Fruit fly (Drosophila melanogaster): Measurements from ENCODE around the gene CG31676.

CG31676 gene

DNA sequence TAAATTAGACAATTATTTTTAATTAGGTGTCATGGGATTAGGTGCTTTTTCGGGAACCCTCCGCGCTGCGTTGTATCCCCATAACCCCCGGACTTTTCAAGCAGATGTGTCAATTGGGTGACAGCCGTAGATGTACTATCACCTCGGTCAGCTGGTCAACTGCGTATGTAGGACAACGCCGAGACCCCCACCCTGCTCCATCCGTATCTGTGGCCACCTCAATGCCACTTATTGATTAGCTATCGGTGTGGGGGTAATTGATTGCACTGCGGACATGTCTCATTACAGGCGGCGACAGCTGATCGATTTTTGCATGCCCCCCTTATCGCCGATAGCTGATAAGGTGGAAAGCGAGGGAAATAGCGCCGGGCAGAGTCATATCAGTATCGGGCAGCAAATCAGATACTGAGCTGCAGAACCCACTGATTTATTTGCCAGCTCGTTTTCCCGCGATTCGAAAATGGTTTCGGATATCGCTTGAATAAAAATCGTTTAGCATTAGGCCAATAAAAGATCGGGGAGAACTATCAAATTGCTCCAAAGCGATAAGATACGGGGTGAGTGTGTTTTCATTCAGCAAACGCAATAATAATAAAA, 43.2 kb downstream of the CG31676 start:
- TF ChIP-seq pad (GFP tag; optimal IDR thresholded peaks at IDR 0.05) (peak; percentile 21), cic (GFP tag; optimal IDR thresholded peaks at IDR 0.05) (peak; percentile 72), cnc (optimal IDR thresholded peaks at IDR 0.05) (no peak), Hr96 (GFP tag; optimal IDR thresholded peaks at IDR 0.05) (no peak), kay (GFP tag; ENCODE audit: borderline replicate concordance) (no peak), Crg-1 (GFP tag; optimal IDR thresholded peaks at IDR 0.05) (no peak), CG5204 (GFP tag; optimal IDR thresholded peaks at IDR 0.05) (no peak), ovo (GFP tag; optimal IDR thresholded peaks at IDR 0.05) (peak; percentile 45), CG1620 (GFP tag; optimal IDR thresholded peaks at IDR 0.05) (no peak), bab1 (GFP tag; optimal IDR thresholded peaks at IDR 0.05) (no peak), toe (GFP tag; optimal IDR thresholded peaks at IDR 0.05) (no peak), CG7045 (GFP tag; optimal IDR thresholded peaks at IDR 0.05) (no peak), CG11617 (GFP tag; optimal IDR thresholded peaks at IDR 0.05) (no peak), CG12768 (GFP tag; optimal IDR thresholded peaks at IDR 0.05) (peak; percentile 31), CG14711 (tag; optimal IDR thresholded peaks at IDR 0.05) (no peak), Clk (GFP tag; optimal IDR thresholded peaks at IDR 0.05) (no peak), Mnt (GFP tag; optimal IDR thresholded peaks at IDR 0.05) (peak; percentile 2), CG33017 (tag; optimal IDR thresholded peaks at IDR 0.05) (peak; percentile 14)

DNA sequence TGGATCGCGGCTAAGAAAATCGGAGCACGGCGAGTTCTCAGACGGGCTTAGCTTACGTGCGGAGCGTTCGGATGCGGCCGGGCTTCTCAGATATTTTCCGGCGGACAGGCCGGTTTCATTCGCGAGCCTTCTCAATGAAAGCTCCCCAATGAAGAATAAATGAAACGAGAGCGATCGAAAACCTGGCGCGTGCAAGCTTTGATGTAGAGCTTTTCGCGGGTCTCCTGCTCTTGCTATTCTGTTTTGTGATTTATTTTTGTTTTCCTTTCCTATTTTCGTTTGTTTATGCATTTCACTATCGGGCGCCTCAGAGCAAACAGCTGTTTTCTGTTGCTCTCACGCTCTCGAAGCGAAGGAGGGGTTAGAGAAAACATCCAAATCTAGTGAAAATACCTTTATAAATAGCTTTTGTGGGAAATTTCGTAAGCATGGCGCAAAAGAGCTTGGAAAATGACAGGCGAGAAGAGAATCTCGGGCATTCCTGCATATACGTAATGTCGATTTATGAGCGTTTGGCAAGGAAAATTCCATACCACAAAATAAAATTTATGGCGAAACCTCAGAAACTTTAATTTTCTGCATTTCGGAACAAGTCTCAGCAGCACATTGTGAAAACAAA, 45.4 kb downstream of the CG31676 start:
- TF ChIP-seq CG33017 (tag; optimal IDR thresholded peaks at IDR 0.05) (peak; percentile 2), CG11617 (GFP tag; optimal IDR thresholded peaks at IDR 0.05) (peak; percentile 30), pad (GFP tag; optimal IDR thresholded peaks at IDR 0.05) (peak; percentile 23), tj (GFP tag; optimal IDR thresholded peaks at IDR 0.05) (no peak), cic (GFP tag; optimal IDR thresholded peaks at IDR 0.05) (peak; percentile 93), kay (GFP tag; ENCODE audit: borderline replicate concordance) (peak; percentile 90), CG12768 (GFP tag; optimal IDR thresholded peaks at IDR 0.05) (no peak), toe (GFP tag; optimal IDR thresholded peaks at IDR 0.05) (no peak), bab1 (GFP tag; optimal IDR thresholded peaks at IDR 0.05) (peak; percentile 13), Mnt (GFP tag; optimal IDR thresholded peaks at IDR 0.05) (peak; percentile 65)

DNA sequence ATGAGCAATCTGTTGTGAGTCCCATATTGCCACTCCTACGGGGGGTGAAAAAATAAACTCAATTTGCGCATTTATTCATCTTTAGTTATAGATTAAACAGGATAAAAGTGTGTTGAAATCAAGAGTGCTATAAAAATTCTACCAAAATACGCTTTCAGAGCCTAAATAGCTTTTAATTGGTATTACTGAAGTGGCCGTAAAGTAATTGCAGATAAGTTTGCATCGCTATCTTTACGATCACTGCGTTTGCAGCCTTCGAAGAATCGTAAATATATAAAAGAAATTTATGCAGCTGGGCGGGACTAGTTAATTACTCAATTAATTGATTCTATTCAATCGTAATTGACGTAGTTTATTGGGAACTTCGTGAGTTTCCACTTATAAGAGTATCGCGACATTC, 46.7 kb downstream of the CG31676 start:
- peak; percentile 11 for TF ChIP-seq CG14711 (tag; optimal IDR thresholded peaks at IDR 0.05)
- peak; percentile 23 for TF ChIP-seq cic (GFP tag; optimal IDR thresholded peaks at IDR 0.05)
- TF ChIP-seq CG33017 (tag; optimal IDR thresholded peaks at IDR 0.05), result peak; percentile 61
- TF ChIP-seq CG1620 (GFP tag; optimal IDR thresholded peaks at IDR 0.05), result no peak
- TF ChIP-seq CG7101 (tag; optimal IDR thresholded peaks at IDR 0.05), result peak; percentile 58
- TF ChIP-seq pad (GFP tag; optimal IDR thresholded peaks at IDR 0.05), result peak; percentile 29

DNA sequence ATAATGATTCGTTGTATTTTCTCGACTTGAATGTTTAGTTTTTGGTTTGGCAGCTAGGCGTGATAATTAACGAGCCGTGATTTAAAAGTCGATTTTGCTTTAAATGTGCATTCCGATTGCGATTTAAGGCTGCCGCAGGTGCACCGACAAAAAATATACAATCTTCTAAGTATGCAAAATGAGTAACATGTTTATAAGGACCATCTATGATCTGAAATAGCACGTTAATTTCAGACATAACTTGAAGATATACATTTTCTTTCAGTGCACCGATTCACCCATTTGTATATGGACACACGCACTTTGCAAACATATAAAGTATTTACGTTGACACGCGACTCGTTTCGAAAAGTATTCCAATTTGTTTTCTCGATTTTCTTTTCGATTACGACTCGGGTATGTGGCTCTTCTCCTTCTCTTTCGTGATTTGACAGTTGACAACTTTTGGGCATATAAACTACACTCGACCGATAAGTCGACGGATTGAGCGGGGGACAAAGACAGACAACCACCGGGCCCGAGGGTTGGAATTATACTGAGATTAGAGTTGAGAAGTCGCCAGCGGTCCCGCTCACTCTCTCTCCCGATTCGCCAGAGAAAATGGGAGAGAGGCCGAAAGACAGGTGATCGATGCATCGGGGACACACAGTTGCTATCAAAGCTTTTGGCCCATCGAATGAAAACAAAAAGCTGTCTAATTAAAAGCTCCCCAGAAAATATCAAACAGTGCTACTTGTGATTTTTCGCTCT, 49.5 kb downstream of the CG31676 start:
- TF ChIP-seq CG11617 (GFP tag; optimal IDR thresholded peaks at IDR 0.05), result no peak
- TF ChIP-seq CG12768 (GFP tag; optimal IDR thresholded peaks at IDR 0.05), result peak; percentile 70
- TF ChIP-seq cic (GFP tag; optimal IDR thresholded peaks at IDR 0.05), result peak; percentile 42
- no peak for TF ChIP-seq Clk (GFP tag; optimal IDR thresholded peaks at IDR 0.05)
- TF ChIP-seq Hr96 (GFP tag; optimal IDR thresholded peaks at IDR 0.05), result no peak
- peak; percentile 10 for TF ChIP-seq CG7101 (tag; optimal IDR thresholded peaks at IDR 0.05)

DNA sequence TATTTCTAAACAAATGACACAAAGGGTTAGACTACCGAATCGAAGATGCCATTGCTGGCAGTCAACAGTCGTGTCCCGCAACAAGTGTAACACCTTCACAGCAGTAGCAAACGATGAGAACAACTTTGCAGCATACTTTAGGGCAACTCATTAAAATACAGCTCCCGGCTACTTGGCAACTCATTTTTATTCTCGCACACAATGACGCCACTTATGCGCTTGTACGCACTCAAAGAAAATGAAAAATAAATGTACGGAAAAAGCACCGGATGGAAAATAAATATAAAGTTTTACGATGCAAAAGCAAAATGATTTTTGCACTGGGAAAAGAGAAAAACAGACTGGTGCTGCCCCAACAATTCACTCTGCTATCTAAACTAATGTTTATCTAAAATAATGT, 50.6 kb downstream of the CG31676 start:
- TF ChIP-seq CG14711 (tag; optimal IDR thresholded peaks at IDR 0.05), result peak; percentile 92
- TF ChIP-seq bab1 (GFP tag; optimal IDR thresholded peaks at IDR 0.05), result no peak

DNA sequence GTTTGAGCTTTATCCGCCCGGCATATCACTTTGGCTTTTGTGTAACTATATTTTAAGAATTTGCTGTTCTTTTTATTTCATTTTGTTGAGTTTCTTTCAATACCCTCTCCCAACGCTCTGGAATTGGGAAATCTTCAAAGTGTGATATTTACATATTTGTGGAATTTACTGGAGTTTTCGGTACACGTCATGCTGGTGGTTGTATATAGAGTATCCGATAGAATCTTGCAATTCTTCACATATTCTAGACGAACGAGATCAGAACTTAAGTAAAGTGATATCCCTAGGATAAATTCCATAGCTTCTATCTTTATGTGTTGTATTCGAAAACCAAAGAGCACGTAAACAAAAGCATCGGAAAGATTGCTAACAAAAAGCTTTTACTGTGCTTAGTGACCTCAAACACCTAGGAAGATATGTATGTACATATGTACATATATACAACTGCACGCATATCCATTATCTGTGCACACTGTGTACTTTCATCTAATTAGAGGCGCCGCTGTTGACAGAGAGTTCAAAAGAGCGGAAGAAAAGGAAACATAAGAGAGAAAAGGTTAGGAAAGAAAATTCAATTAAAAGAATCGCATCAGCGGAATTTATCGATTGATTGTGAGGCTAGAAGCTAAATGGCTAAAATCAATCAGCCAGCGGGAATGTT, 56.3 kb downstream of the CG31676 start:
- TF ChIP-seq Clk (GFP tag; optimal IDR thresholded peaks at IDR 0.05) (no peak), Mnt (GFP tag; optimal IDR thresholded peaks at IDR 0.05) (peak; percentile 37), Crg-1 (GFP tag; optimal IDR thresholded peaks at IDR 0.05) (peak; percentile 52), tj (GFP tag; optimal IDR thresholded peaks at IDR 0.05) (peak; percentile 4), CG1620 (GFP tag; optimal IDR thresholded peaks at IDR 0.05) (no peak), CG33017 (tag; optimal IDR thresholded peaks at IDR 0.05) (peak; percentile 31), kay (GFP tag; ENCODE audit: borderline replicate concordance) (peak; percentile 76), bab1 (GFP tag; optimal IDR thresholded peaks at IDR 0.05) (no peak), Hr96 (GFP tag; optimal IDR thresholded peaks at IDR 0.05) (no peak), CG7045 (GFP tag; optimal IDR thresholded peaks at IDR 0.05) (peak; percentile 37), CG11617 (GFP tag; optimal IDR thresholded peaks at IDR 0.05) (no peak), CG7101 (tag; optimal IDR thresholded peaks at IDR 0.05) (peak; percentile 19), cic (GFP tag; optimal IDR thresholded peaks at IDR 0.05) (no peak)
